Worm (Caenorhabditis elegans) whole organism, late embryonic: ENCODE results near the gene miz-1.

Experiments used
- C38D4.7 ChIP-seq: fragments of 200-800 bp; sonication (Bioruptor generic); optimal IDR thresholded peaks from 2 replicates; lab custom pipeline; 2018; ENCODE audit warnings: mild to moderate bottlenecking, missing genetic modification characterization, moderate library complexity, missing compliant biosample characterization
- F13H6.1 ChIP-seq: sonication (generic microtip); optimal IDR thresholded peaks from 2 replicates; lab custom pipeline; 2016; ENCODE audit warnings: missing genetic modification characterization, missing compliant biosample characterization
- K09A11.1 ChIP-seq: sonication (generic microtip); optimal IDR thresholded peaks from 2 replicates; lab custom pipeline; 2017; ENCODE audit warnings: antibody characterized with exemption, mild to moderate bottlenecking, missing genetic modification characterization, missing compliant biosample characterization; ENCODE audit not compliant: insufficient read depth
- T23F11.4 ChIP-seq: fragments of 200-800 bp; sonication (Bioruptor generic); optimal IDR thresholded peaks from 2 replicates; lab custom pipeline; 2018; ENCODE audit warnings: mild to moderate bottlenecking, missing genetic modification characterization, missing compliant biosample characterization
- ahr-1 ChIP-seq: sonication (generic microtip); optimal IDR thresholded peaks from 2 replicates; lab custom pipeline; 2016; ENCODE audit warnings: missing genetic modification characterization, missing compliant biosample characterization
- ama-1 ChIP-seq: fragments of 150-350 bp; optimal IDR thresholded peaks from 2 replicates; lab custom pipeline; 2014
- ceh-14 ChIP-seq: sonication (generic microtip); optimal IDR thresholded peaks from 2 replicates; lab custom pipeline; 2016; ENCODE audit warnings: missing genotype, missing genetic modification characterization, missing compliant biosample characterization
- ceh-22 ChIP-seq: sonication (generic microtip); optimal IDR thresholded peaks from 2 replicates; lab custom pipeline; 2017; ENCODE audit warnings: missing biosample characterization, missing genetic modification characterization
- ceh-24 ChIP-seq: sonication (generic microtip); optimal IDR thresholded peaks from 2 replicates; lab custom pipeline; 2016; ENCODE audit warnings: mild to moderate bottlenecking, missing genetic modification characterization, missing compliant biosample characterization
- ceh-30 ChIP-seq: fragments of 150-350 bp; optimal IDR thresholded peaks from 2 replicates; lab custom pipeline; 2014; ENCODE audit warnings: missing biosample characterization, missing genetic modification characterization
- ceh-31 ChIP-seq: sonication (generic microtip); optimal IDR thresholded peaks from 2 replicates; lab custom pipeline; 2016; ENCODE audit warnings: missing genetic modification characterization, missing compliant biosample characterization
- ceh-34 ChIP-seq: sonication (generic microtip); optimal IDR thresholded peaks from 2 replicates; lab custom pipeline; 2016; ENCODE audit warnings: mild to moderate bottlenecking, missing genetic modification characterization, missing compliant biosample characterization
- ceh-45 ChIP-seq: fragments of 200-800 bp; sonication (Bioruptor generic); IDR thresholded peaks from 2 replicates; pipeline ENCODE4 v1.3.6; 2022; ENCODE audit warnings: missing genetic modification reagents, missing genetic modification characterization, missing compliant biosample characterization
- ceh-48 ChIP-seq: sonication (generic microtip); optimal IDR thresholded peaks from 2 replicates; lab custom pipeline; 2016; ENCODE audit warnings: missing genetic modification characterization, inconsistent platforms, missing compliant biosample characterization
- ceh-9 ChIP-seq: sonication (generic microtip); optimal IDR thresholded peaks from 2 replicates; lab custom pipeline; 2016; ENCODE audit warnings: mild to moderate bottlenecking, missing genetic modification characterization, inconsistent platforms, missing compliant biosample characterization
- che-1 ChIP-seq: sonication (generic microtip); optimal IDR thresholded peaks from 2 replicates; lab custom pipeline; 2016; ENCODE audit warnings: mild to moderate bottlenecking, missing genetic modification characterization, missing compliant biosample characterization
- dmd-4 ChIP-seq: sonication (generic microtip); optimal IDR thresholded peaks from 2 replicates; lab custom pipeline; 2016; ENCODE audit warnings: borderline replicate concordance, missing genetic modification characterization, missing compliant biosample characterization
- dve-1 ChIP-seq: sonication (generic microtip); optimal IDR thresholded peaks from 2 replicates; lab custom pipeline; 2017; ENCODE audit warnings: antibody characterized with exemption, mild to moderate bottlenecking, missing genetic modification characterization, missing compliant biosample characterization
- elt-2 ChIP-seq: sonication (generic microtip); optimal IDR thresholded peaks from 2 replicates; lab custom pipeline; 2016; ENCODE audit warnings: missing genetic modification reagents, missing genetic modification characterization, missing compliant biosample characterization
- elt-4 ChIP-seq: sonication (generic microtip); optimal IDR thresholded peaks from 2 replicates; lab custom pipeline; 2016; ENCODE audit warnings: missing genetic modification characterization, missing compliant biosample characterization
- ets-4 ChIP-seq: sonication (generic microtip); optimal IDR thresholded peaks from 2 replicates; lab custom pipeline; 2016; ENCODE audit warnings: missing genetic modification characterization, missing compliant biosample characterization
- eyg-1 ChIP-seq: sonication (generic microtip); optimal IDR thresholded peaks from 2 replicates; lab custom pipeline; 2016; ENCODE audit warnings: missing genotype, missing genetic modification characterization, missing compliant biosample characterization
- fax-1 ChIP-seq: sonication (generic microtip); optimal IDR thresholded peaks from 2 replicates; lab custom pipeline; 2016; ENCODE audit warnings: missing genotype, missing genetic modification characterization, missing compliant biosample characterization
- fkh-6 ChIP-seq: sonication (generic microtip); optimal IDR thresholded peaks from 2 replicates; lab custom pipeline; 2016; ENCODE audit warnings: missing genetic modification characterization, missing compliant biosample characterization
- gmeb-2 ChIP-seq: sonication (generic microtip); optimal IDR thresholded peaks from 2 replicates; lab custom pipeline; 2016; ENCODE audit warnings: missing genetic modification characterization, inconsistent platforms, missing compliant biosample characterization
- hlh-13 ChIP-seq: fragments of 200-800 bp; sonication (Bioruptor generic); optimal IDR thresholded peaks from 2 replicates; lab custom pipeline; 2018; ENCODE audit warnings: mild to moderate bottlenecking, missing genetic modification characterization, missing compliant biosample characterization
- hlh-15 ChIP-seq: sonication (generic microtip); optimal IDR thresholded peaks from 2 replicates; lab custom pipeline; 2016; ENCODE audit warnings: missing genetic modification characterization, missing compliant biosample characterization
- hlh-6 ChIP-seq: sonication (generic microtip); optimal IDR thresholded peaks from 2 replicates; lab custom pipeline; 2016; ENCODE audit warnings: missing genotype, missing genetic modification characterization, missing compliant biosample characterization
- hlh-8 ChIP-seq: sonication (generic microtip); optimal IDR thresholded peaks from 2 replicates; lab custom pipeline; 2016; ENCODE audit warnings: missing genotype, missing genetic modification characterization, missing compliant biosample characterization
- lim-6 ChIP-seq: sonication (generic microtip); optimal IDR thresholded peaks from 2 replicates; lab custom pipeline; 2016; ENCODE audit warnings: missing genetic modification characterization, missing compliant biosample characterization
- nfya-1 ChIP-seq: sonication (generic microtip); optimal IDR thresholded peaks from 2 replicates; lab custom pipeline; 2017; ENCODE audit warnings: missing genetic modification characterization, mild to moderate bottlenecking, missing compliant biosample characterization, antibody characterized with exemption, moderate library complexity
- odd-2 ChIP-seq: sonication (generic microtip); optimal IDR thresholded peaks from 2 replicates; lab custom pipeline; 2017; ENCODE audit warnings: antibody characterized with exemption, mild to moderate bottlenecking, missing genetic modification characterization, missing compliant biosample characterization
- pag-3 ChIP-seq: sonication (generic microtip); optimal IDR thresholded peaks from 2 replicates; lab custom pipeline; 2016; ENCODE audit warnings: missing compliant biosample characterization, missing genetic modification characterization, borderline replicate concordance
- pax-1 ChIP-seq: fragments of 150-350 bp; optimal IDR thresholded peaks from 2 replicates; lab custom pipeline; 2014; ENCODE audit warnings: missing biosample characterization, missing genetic modification characterization
- pha-4 ChIP-seq: fragments of 150-350 bp; optimal IDR thresholded peaks from 2 replicates; lab custom pipeline; 2018; ENCODE audit warnings: missing biosample characterization, missing genetic modification reagents, missing genetic modification characterization
- pqm-1 ChIP-seq: sonication (generic microtip); optimal IDR thresholded peaks from 2 replicates; lab custom pipeline; 2016; ENCODE audit warnings: missing genetic modification characterization, missing compliant biosample characterization
- pros-1 ChIP-seq: fragments of 150-350 bp; optimal IDR thresholded peaks from 2 replicates; lab custom pipeline; 2014; ENCODE audit warnings: missing biosample characterization, missing genetic modification reagents, missing genetic modification characterization
- ref-2 ChIP-seq: sonication (generic microtip); optimal IDR thresholded peaks from 2 replicates; lab custom pipeline; 2016; ENCODE audit warnings: missing genetic modification characterization, missing compliant biosample characterization
- rnt-1 ChIP-seq: sonication (generic microtip); optimal IDR thresholded peaks from 2 replicates; lab custom pipeline; 2016; ENCODE audit warnings: missing genetic modification characterization, missing compliant biosample characterization
- sox-2 ChIP-seq: fragments of 200-800 bp; sonication (Bioruptor generic); IDR thresholded peaks from 2 replicates; pipeline ENCODE4 v1.3.6; 2022; ENCODE audit warnings: missing genetic modification reagents, missing genetic modification characterization, missing compliant biosample characterization
- ttx-3 ChIP-seq: sonication (generic microtip); optimal IDR thresholded peaks from 2 replicates; lab custom pipeline; 2016; ENCODE audit warnings: missing genetic modification reagents, missing genetic modification characterization, missing compliant biosample characterization
- unc-42 ChIP-seq: sonication (generic microtip); optimal IDR thresholded peaks from 2 replicates; lab custom pipeline; 2016; ENCODE audit warnings: missing genotype, missing genetic modification characterization, missing compliant biosample characterization
- unc-86 ChIP-seq: sonication (generic microtip); optimal IDR thresholded peaks from 2 replicates; lab custom pipeline; 2016; ENCODE audit warnings: missing genetic modification characterization, missing compliant biosample characterization
- zip-5 ChIP-seq: sonication (generic microtip); optimal IDR thresholded peaks from 2 replicates; lab custom pipeline; 2016; ENCODE audit warnings: missing genetic modification characterization, missing compliant biosample characterization
- ztf-16 ChIP-seq: sonication (generic microtip); optimal IDR thresholded peaks from 2 replicates; lab custom pipeline; 2017; ENCODE audit warnings: missing genetic modification characterization, missing compliant biosample characterization

The miz-1 gene

ce11 chrIV:10864031-10864430 lies 51.8 kb downstream of the miz-1 start, which contains the start of gene nish-1:
nish-1 (plus strand) TSS chrIV:10864331.
- no peak for TF ChIP-seq rnt-1 (tag; lab: Kevin White, UChicago)
- no peak for TF ChIP-seq fkh-6 (tag; lab: Kevin White, UChicago)
- no peak for TF ChIP-seq dmd-4
- no peak for TF ChIP-seq ztf-16 (tag; lab: Kevin White, UChicago)
- no peak for TF ChIP-seq unc-42 (tag; lab: Kevin White, UChicago)
- no peak for TF ChIP-seq ahr-1 (tag; lab: Kevin White, UChicago)
- TF ChIP-seq che-1 = no peak
- no peak for TF ChIP-seq hlh-8 (tag; lab: Kevin White, UChicago)
- TF ChIP-seq, all 69 proteins: peak for 0

- TF ChIP-seq rnt-1 (tag; lab: Kevin White, UChicago) (no peak), ceh-48 (tag; lab: Kevin White, UChicago) (no peak), ceh-31 (tag; lab: Kevin White, UChicago) (peak; percentile 62), pha-4 (tag; lab: Kevin White, UChicago) (no peak), F13H6.1 (tag; lab: Kevin White, UChicago) (no peak), nfya-1 (tag; lab: Kevin White, UChicago) (no peak), ttx-3 (no peak), sox-2 (GFP tag; lab: Robert Waterston, UW) (peak; percentile 52), lim-6 (tag; lab: Kevin White, UChicago) (no peak), eyg-1 (no peak), unc-86 (tag; lab: Kevin White, UChicago) (no peak), ref-2 (tag; lab: Kevin White, UChicago) (peak; percentile 37), ceh-22 (tag; lab: Kevin White, UChicago) (no peak), che-1 (no peak), ceh-34 (tag; lab: Kevin White, UChicago) (no peak), hlh-13 (GFP tag; lab: Kevin White, UChicago) (no peak), ets-4 (tag; lab: Kevin White, UChicago) (no peak), ceh-45 (GFP tag; lab: Robert Waterston, UW) (peak; percentile 10; the same call in 1 of the 2 replicates)
Measured at ce11 chrIV:10867370-10868146, 55.4 kb downstream of the miz-1 start.

DNA sequence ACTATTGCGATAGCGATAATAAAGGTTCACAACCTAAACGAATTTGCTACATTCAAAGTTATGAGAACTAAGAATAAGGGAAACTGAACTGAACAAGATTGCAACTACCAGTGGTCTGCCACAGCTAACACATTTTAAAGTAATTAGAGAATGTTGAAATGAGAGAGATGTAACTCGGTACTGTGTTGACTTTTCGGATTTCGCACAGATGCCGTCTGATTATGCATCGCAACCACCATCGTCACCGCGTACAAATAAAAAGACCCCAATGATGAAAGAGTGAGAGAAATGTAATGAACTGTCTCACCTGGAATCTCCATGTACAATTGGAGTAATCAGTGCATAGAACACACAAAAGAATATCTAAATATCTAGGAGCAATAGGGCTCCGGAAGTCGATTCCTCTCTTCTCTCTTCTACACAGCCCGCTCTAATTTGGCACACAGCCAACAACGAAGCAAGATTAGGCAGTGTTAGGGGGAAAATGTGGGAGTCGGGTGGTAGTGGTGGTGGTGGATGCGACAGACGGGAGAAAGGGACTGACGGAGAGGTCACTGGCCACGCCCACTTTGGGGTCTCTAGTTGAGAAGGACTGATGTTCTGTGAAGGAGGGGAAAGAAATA lies 56.5 kb downstream of the miz-1 start, which contains the start of gene F13E9.11:
Gene F13E9.11 (minus strand): TSS at position 507 of the 623 bp plus-strand sequence.
- TF ChIP-seq K09A11.1 (tag; lab: Kevin White, UChicago) (no peak), ceh-30 (tag; lab: Kevin White, UChicago) (no peak), ets-4 (tag; lab: Kevin White, UChicago) (no peak), ceh-22 (tag; lab: Kevin White, UChicago) (no peak), dve-1 (tag; lab: Kevin White, UChicago) (no peak), ceh-24 (no peak), fkh-6 (tag; lab: Kevin White, UChicago) (no peak), ttx-3 (no peak), hlh-6 (peak; percentile 65), ref-2 (tag; lab: Kevin White, UChicago) (no peak), ceh-45 (GFP tag; lab: Robert Waterston, UW) (no peak), hlh-15 (tag; lab: Kevin White, UChicago) (no peak), pag-3 (tag; lab: Kevin White, UChicago) (peak; percentile 38), elt-2 (tag; lab: Kevin White, UChicago) (no peak), ceh-9 (tag; lab: Kevin White, UChicago) (no peak), pqm-1 (tag; lab: Kevin White, UChicago) (no peak), sox-2 (GFP tag; lab: Robert Waterston, UW) (no peak), C38D4.7 (GFP tag; lab: Kevin White, UChicago) (no peak), ama-1 (lab: Kevin White, UChicago) (no peak), ceh-48 (tag; lab: Kevin White, UChicago) (no peak), pax-1 (tag; lab: Kevin White, UChicago) (no peak), gmeb-2 (no peak), ceh-31 (tag; lab: Kevin White, UChicago) (peak; percentile 55), ceh-14 (tag; lab: Kevin White, UChicago) (peak; percentile 23), hlh-13 (GFP tag; lab: Kevin White, UChicago) (no peak), T23F11.4 (GFP tag; lab: Kevin White, UChicago) (no peak), odd-2 (tag; lab: Kevin White, UChicago) (no peak), unc-86 (tag; lab: Kevin White, UChicago) (no peak), F13H6.1 (tag; lab: Kevin White, UChicago) (no peak), unc-42 (tag; lab: Kevin White, UChicago) (peak; percentile 61), zip-5 (tag; lab: Kevin White, UChicago) (no peak), ztf-16 (tag; lab: Kevin White, UChicago) (no peak), fax-1 (tag; lab: Kevin White, UChicago) (peak; percentile 40), pros-1 (no peak), elt-4 (tag; lab: Kevin White, UChicago) (no peak)
